Fruit fly (Drosophila melanogaster) whole organism, embryonic: ENCODE results near the gene CG6126.

Source experiments
- CG12155 ChIP-seq: fragments of 200-800 bp; sonication (Bioruptor generic); optimal IDR thresholded peaks from 3 replicates; lab custom pipeline; 2016; ENCODE audit warnings: missing biosample characterization, missing genetic modification characterization
- CG14965 ChIP-seq: fragments of 200-800 bp; sonication (Bioruptor generic); optimal IDR thresholded peaks from 2 replicates; lab custom pipeline; 2016; ENCODE audit warnings: missing biosample characterization, missing genetic modification characterization, borderline replicate concordance
- CG17359 ChIP-seq: fragments of 200-800 bp; sonication (Bioruptor generic); optimal IDR thresholded peaks from 3 replicates; lab custom pipeline; 2018; ENCODE audit warnings: missing biosample characterization, mild to moderate bottlenecking, missing genetic modification characterization, moderate library complexity
- CG17568 ChIP-seq: fragments of 200-800 bp; sonication (Bioruptor generic); optimal IDR thresholded peaks from 2 replicates; lab custom pipeline; 2018; ENCODE audit warnings: missing biosample characterization, mild to moderate bottlenecking, missing genetic modification characterization, moderate library complexity
- CG1832 ChIP-seq: fragments of 200-800 bp; sonication (Bioruptor generic); optimal IDR thresholded peaks from 2 replicates; lab custom pipeline; 2017; ENCODE audit warnings: missing biosample characterization, mild to moderate bottlenecking, missing genetic modification characterization, inconsistent platforms
- CG2678 ChIP-seq: fragments of 200-800 bp; sonication (Bioruptor generic); optimal IDR thresholded peaks from 3 replicates; lab custom pipeline; 2019; ENCODE audit warnings: missing biosample characterization, mild to moderate bottlenecking, missing genetic modification characterization, moderate library complexity
- CG3065 ChIP-seq: fragments of 200-800 bp; sonication (Bioruptor generic); optimal IDR thresholded peaks from 2 replicates; lab custom pipeline; 2016; ENCODE audit warnings: missing biosample characterization, missing genetic modification characterization
- CG31441 ChIP-seq: fragments of 200-800 bp; sonication (Bioruptor generic); IDR thresholded peaks from 2 replicates; pipeline ENCODE4 v1.3.6; 2022; ENCODE audit warnings: missing biosample characterization, missing genetic modification characterization
- CG3163 ChIP-seq: fragments of 200-800 bp; sonication (Bioruptor generic); optimal IDR thresholded peaks from 3 replicates; lab custom pipeline; 2016; ENCODE audit warnings: missing biosample characterization, missing genetic modification characterization
- CG33213 ChIP-seq: fragments of 200-800 bp; sonication (Bioruptor generic); optimal IDR thresholded peaks from 3 replicates; lab custom pipeline; 2016; ENCODE audit warnings: missing biosample characterization, missing genetic modification characterization
- CG4404 ChIP-seq: fragments of 200-800 bp; sonication (Bioruptor generic); IDR thresholded peaks from 2 replicates; pipeline ENCODE4 v1.3.6; 2022; ENCODE audit warnings: missing biosample characterization, missing genetic modification characterization
- CG4820 ChIP-seq: fragments of 200-800 bp; sonication (Bioruptor generic); optimal IDR thresholded peaks from 3 replicates; lab custom pipeline; 2016; ENCODE audit warnings: missing biosample characterization, missing genetic modification characterization
- CG4854 ChIP-seq: fragments of 200-800 bp; sonication (Bioruptor generic); optimal IDR thresholded peaks from 2 replicates; lab custom pipeline; 2016; ENCODE audit warnings: missing biosample characterization, missing genetic modification characterization, inconsistent platforms
- CG5953 ChIP-seq: fragments of 200-800 bp; sonication (Bioruptor generic); IDR thresholded peaks from 2 replicates; pipeline ENCODE4 v1.3.6; 2022; ENCODE audit warnings: missing biosample characterization, missing genetic modification characterization
- CG6791 ChIP-seq: fragments of 200-800 bp; sonication (Bioruptor generic); IDR thresholded peaks from 3 replicates; pipeline ENCODE4 v1.3.6; 2022; ENCODE audit warnings: missing biosample characterization, missing genetic modification characterization; ENCODE audit not compliant: partially characterized antibody
- CG7987 ChIP-seq: fragments of 200-800 bp; sonication (Bioruptor generic); optimal IDR thresholded peaks from 2 replicates; lab custom pipeline; 2018; ENCODE audit warnings: missing biosample characterization, mild to moderate bottlenecking, missing genetic modification characterization, moderate library complexity
- CG8290 ChIP-seq, 3 experiments: fragments of 200-800 bp; sonication (Bioruptor generic); optimal IDR thresholded peaks; 2 replicates each; lab custom pipeline; 2016 to 2019; ENCODE audit warnings: missing biosample characterization in 3 of 3, missing genetic modification characterization in 3 of 3, mild to moderate bottlenecking in 2 of 3, moderate library complexity in 1 of 3
- CG9817 ChIP-seq: fragments of 200-800 bp; sonication (Bioruptor generic); optimal IDR thresholded peaks from 2 replicates; lab custom pipeline; 2018; ENCODE audit warnings: missing biosample characterization, mild to moderate bottlenecking, missing genetic modification characterization, moderate library complexity
- E2f2 ChIP-seq: fragments of 200-800 bp; sonication (Bioruptor generic); IDR thresholded peaks from 2 replicates; pipeline ENCODE4 v1.3.6; 2022; ENCODE audit warnings: missing biosample characterization, missing genetic modification characterization
- H2.0 ChIP-seq: fragments of 200-800 bp; sonication (Bioruptor generic); IDR thresholded peaks from 2 replicates; pipeline ENCODE4 v1.3.6; 2022; ENCODE audit warnings: missing biosample characterization, missing genetic modification characterization
- HLH3B ChIP-seq: fragments of 200-800 bp; sonication (Bioruptor generic); IDR thresholded peaks from 2 replicates; pipeline ENCODE4 v1.3.6; 2022; ENCODE audit warnings: missing biosample characterization, missing genetic modification characterization
- HLH54F ChIP-seq: fragments of 200-800 bp; sonication (Bioruptor generic); optimal IDR thresholded peaks from 3 replicates; lab custom pipeline; 2016; ENCODE audit warnings: missing biosample characterization, missing genetic modification characterization
- Hr39 ChIP-seq: fragments of >200 bp; optimal IDR thresholded peaks from 2 replicates; lab custom pipeline; 2017
- MESR4 ChIP-seq: fragments of 200-800 bp; sonication (Bioruptor generic); optimal IDR thresholded peaks from 2 replicates; lab custom pipeline; 2018; ENCODE audit warnings: missing biosample characterization, mild to moderate bottlenecking, missing genetic modification characterization, moderate library complexity
- MTF-1 ChIP-seq: fragments of 200-800 bp; sonication (Bioruptor generic); optimal IDR thresholded peaks from 2 replicates; lab custom pipeline; 2018; ENCODE audit warnings: missing biosample characterization, mild to moderate bottlenecking, missing genetic modification characterization, borderline replicate concordance
- Nf-YB ChIP-seq: fragments of 200-800 bp; sonication (Bioruptor generic); optimal IDR thresholded peaks from 3 replicates; lab custom pipeline; 2019; ENCODE audit warnings: missing biosample characterization, mild to moderate bottlenecking, missing genetic modification characterization, moderate library complexity
- Nf-YC ChIP-seq: fragments of 200-800 bp; optimal IDR thresholded peaks from 3 replicates; lab custom pipeline; 2019; ENCODE audit warnings: missing biosample characterization, mild to moderate bottlenecking, missing genetic modification characterization, moderate library complexity
- Poxn ChIP-seq: fragments of 200-800 bp; sonication (Bioruptor generic); IDR thresholded peaks from 2 replicates; pipeline ENCODE4 v1.3.6; 2022; ENCODE audit warnings: missing biosample characterization, missing genetic modification characterization
- Rfx ChIP-seq: fragments of 200-800 bp; sonication (Bioruptor generic); IDR thresholded peaks from 2 replicates; pipeline ENCODE4 v1.3.6; 2022; ENCODE audit warnings: missing biosample characterization, missing genetic modification characterization
- Ssrp ChIP-seq: fragments of 200-800 bp; sonication (Bioruptor generic); optimal IDR thresholded peaks from 2 replicates; lab custom pipeline; 2018; ENCODE audit warnings: missing biosample characterization, mild to moderate bottlenecking, missing genetic modification characterization, moderate library complexity
- bcd ChIP-seq: fragments of 200-800 bp; sonication (Bioruptor generic); optimal IDR thresholded peaks from 2 replicates; lab custom pipeline; 2017; ENCODE audit warnings: missing biosample characterization, mild to moderate bottlenecking, missing genetic modification characterization
- br ChIP-seq: fragments of >200 bp; optimal IDR thresholded peaks from 2 replicates; lab custom pipeline; 2017
- crol ChIP-seq: fragments of 200-800 bp; sonication (Bioruptor generic); IDR thresholded peaks from 2 replicates; pipeline ENCODE4 v1.3.6; 2022; ENCODE audit warnings: missing biosample characterization, missing genetic modification characterization
- dmrt11E ChIP-seq: fragments of 200-800 bp; sonication (Bioruptor generic); optimal IDR thresholded peaks from 3 replicates; lab custom pipeline; 2018; ENCODE audit warnings: missing biosample characterization, mild to moderate bottlenecking, missing genetic modification characterization, moderate library complexity
- dmrt99B ChIP-seq: fragments of 200-800 bp; sonication (Bioruptor generic); optimal IDR thresholded peaks from 2 replicates; lab custom pipeline; 2018; ENCODE audit warnings: missing biosample characterization, mild to moderate bottlenecking, missing genetic modification characterization, moderate library complexity
- esg ChIP-seq: fragments of 200-800 bp; sonication (Bioruptor generic); conservative IDR thresholded peaks from 2 replicates; pipeline ENCODE4 v1.3.6; 2022; ENCODE audit warnings: missing biosample characterization, missing genetic modification characterization
- ewg ChIP-seq: fragments of 200-800 bp; sonication (Bioruptor generic); optimal IDR thresholded peaks from 3 replicates; lab custom pipeline; 2017; ENCODE audit warnings: mild to moderate bottlenecking, missing biosample characterization, missing genetic modification reagents, missing genetic modification characterization
- gce ChIP-seq: fragments of 200-800 bp; sonication (Bioruptor generic); IDR thresholded peaks from 3 replicates; pipeline ENCODE4 v1.3.6; 2022; ENCODE audit warnings: missing biosample characterization, missing genetic modification characterization
- gro ChIP-seq: fragments of 200-800 bp; sonication (Bioruptor generic); optimal IDR thresholded peaks from 2 replicates; lab custom pipeline; 2016; ENCODE audit warnings: missing biosample characterization, missing genetic modification characterization
- her ChIP-seq: fragments of 200-800 bp; sonication (Bioruptor generic); optimal IDR thresholded peaks from 2 replicates; lab custom pipeline; 2016; ENCODE audit warnings: missing biosample characterization, missing genetic modification characterization
- hkb ChIP-seq, 2 experiments: fragments of 200-800 bp in 1 of 2; fragments of >200 bp in 1 of 2; sonication (Bioruptor generic) in 1 of 2; IDR thresholded peaks in 1 of 2; optimal IDR thresholded peaks in 1 of 2; 2 replicates each; pipeline versions ENCODE4 v1.3.6 to Lab custom; 2017 to 2022; ENCODE audit warnings: missing biosample characterization in 1 of 2, missing genetic modification characterization in 1 of 2
- oc ChIP-seq: fragments of 200-800 bp; sonication (Bioruptor generic); optimal IDR thresholded peaks from 2 replicates; lab custom pipeline; 2018; ENCODE audit warnings: missing biosample characterization, mild to moderate bottlenecking, missing genetic modification characterization, moderate library complexity
- org-1 ChIP-seq: fragments of 200-800 bp; sonication (Bioruptor generic); optimal IDR thresholded peaks from 2 replicates; lab custom pipeline; 2017; ENCODE audit warnings: missing biosample characterization, missing genetic modification characterization
- pb ChIP-seq: fragments of 200-800 bp; sonication (Bioruptor generic); optimal IDR thresholded peaks from 3 replicates; lab custom pipeline; 2016; ENCODE audit warnings: missing biosample characterization, missing genetic modification characterization
- rib ChIP-seq: fragments of 200-800 bp; sonication (Bioruptor generic); IDR thresholded peaks from 2 replicates; pipeline ENCODE4 v1.3.6; 2022; ENCODE audit warnings: missing biosample characterization, missing genetic modification characterization
- sr ChIP-seq: fragments of 200-800 bp; sonication (Bioruptor generic); IDR thresholded peaks from 3 replicates; pipeline ENCODE4 v1.3.6; 2022; ENCODE audit warnings: missing biosample characterization, missing genetic modification characterization
- stc ChIP-seq: fragments of 200-800 bp; sonication (Bioruptor generic); IDR thresholded peaks from 2 replicates; pipeline ENCODE4 v1.3.6; 2022; ENCODE audit warnings: missing biosample characterization, missing genetic modification characterization
- zen2 ChIP-seq: fragments of 200-800 bp; sonication (Bioruptor generic); IDR thresholded peaks from 3 replicates; pipeline ENCODE4 v1.3.6; 2022; ENCODE audit warnings: missing biosample characterization, missing genetic modification characterization; ENCODE audit not compliant: partially characterized antibody
- zfh1 ChIP-seq: fragments of 200-800 bp; sonication (Bioruptor generic); IDR thresholded peaks from 3 replicates; pipeline ENCODE4 v1.3.6; 2022; ENCODE audit warnings: missing biosample characterization, missing genetic modification characterization

The CG6126 gene

DNA sequence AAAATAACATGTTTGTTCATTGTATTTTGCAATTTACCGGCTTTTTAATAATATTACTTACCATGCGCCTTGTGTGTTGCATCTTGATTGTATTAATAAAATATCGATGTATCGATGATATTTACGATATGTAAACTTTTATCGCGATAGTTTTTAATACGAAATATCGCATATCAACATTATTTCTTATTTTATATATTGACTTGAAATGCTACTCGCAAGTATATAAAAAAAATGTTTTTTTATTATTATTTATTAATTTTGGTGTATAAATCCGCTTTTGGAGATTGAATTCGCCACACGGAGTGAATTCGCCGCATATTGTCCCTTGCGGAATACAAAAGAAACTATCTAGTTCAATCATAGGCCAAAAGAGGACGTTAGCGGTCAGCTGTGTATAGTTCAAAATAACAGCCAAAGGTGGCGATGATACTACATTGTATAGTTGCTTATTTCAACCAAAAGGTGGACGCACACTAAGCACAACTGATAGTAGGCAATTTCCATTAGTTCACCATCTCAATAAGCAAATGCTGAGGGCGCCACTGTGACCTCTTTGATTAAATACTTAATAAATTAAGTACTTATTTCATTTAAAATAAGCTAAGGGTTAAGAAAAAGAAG, 2.4 kb upstream of the CG6126 start, which contains the start of gene mtSSB (continued):
- TF ChIP-seq rib (GFP tag; lab: Robert Waterston, UW) (peak; percentile 68), gce (peak; percentile 89), CG8290 (GFP tag; optimal IDR thresholded peaks at IDR 0.05; lab: Kevin White, UChicago) (peak; percentile 89), CG8290 (tag; optimal IDR thresholded peaks at IDR 0.05; lab: Kevin White, UChicago) (peak; percentile 40 to 96), pb (peak; percentile 70), CG9817 (tag; lab: Kevin White, UChicago) (peak; percentile 87), zen2 (peak; percentile 100), Nf-YB (GFP tag; lab: Kevin White, UChicago) (peak; percentile 38), oc (tag; lab: Kevin White, UChicago) (peak; percentile 85), crol (no peak), Ssrp (tag; lab: Kevin White, UChicago) (peak; percentile 49), MESR4 (GFP tag; lab: Kevin White, UChicago) (no peak), stc (GFP tag; lab: Robert Waterston, UW) (peak; percentile 76), Rfx (peak; percentile 96), hkb (optimal IDR thresholded peaks at IDR 0.05; lab: Kevin White, UChicago) (no peak), hkb (GFP tag; IDR thresholded peaks at IDR 0.05; lab: Robert Waterston, UW) (peak; percentile 83), CG17568 (GFP tag; lab: Kevin White, UChicago) (peak; percentile 32), CG6791 (GFP tag; lab: Robert Waterston, UW) (peak; percentile 98), Hr39 (lab: Kevin White, UChicago) (no peak), ewg (peak; percentile 73), CG14965 (GFP tag; lab: Kevin White, UChicago) (peak; percentile 72), CG3163 (GFP tag; lab: Kevin White, UChicago) (peak; percentile 66), E2f2 (GFP tag; lab: Robert Waterston, UW) (peak; percentile 61; the same call in 1 of the 2 replicates), CG5953 (GFP tag; lab: Robert Waterston, UW) (peak; percentile 89), dmrt11E (peak; percentile 73), CG7987 (GFP tag; lab: Kevin White, UChicago) (peak; percentile 94), CG2678 (peak; percentile 73), HLH3B (peak; percentile 86), Nf-YC (peak; percentile 73), br (no peak), CG12155 (GFP tag; lab: Kevin White, UChicago) (peak; percentile 79), CG3065 (peak; percentile 68), org-1 (peak; percentile 78), H2.0 (peak; percentile 89), Poxn (GFP tag; lab: Robert Waterston, UW) (peak; percentile 11; the same call in 1 of the 2 replicates), zfh1 (peak; percentile 95), HLH54F (GFP tag; lab: Kevin White, UChicago) (peak; percentile 71), sr (peak; percentile 89), CG33213 (GFP tag; lab: Kevin White, UChicago) (peak; percentile 94), bcd (GFP tag; lab: Kevin White, UChicago) (peak; percentile 82), CG1832 (GFP tag; lab: Kevin White, UChicago) (no peak), MTF-1 (GFP tag; lab: Kevin White, UChicago) (peak; percentile 90), her (GFP tag; lab: Kevin White, UChicago) (peak; percentile 88), CG17359 (tag; lab: Kevin White, UChicago) (peak; percentile 93), CG4404 (GFP tag; lab: Robert Waterston, UW) (peak; percentile 69), CG4854 (GFP tag; lab: Kevin White, UChicago) (peak; percentile 81), CG31441 (peak; percentile 59), esg (peak; percentile 66), dmrt99B (tag; lab: Kevin White, UChicago) (peak; percentile 80), CG4820 (GFP tag; lab: Kevin White, UChicago) (peak; percentile 83), gro (GFP tag; lab: Kevin White, UChicago) (peak; percentile 67)
